Worm (Caenorhabditis elegans): ENCODE measurements around the gene sre-48.

Gene sre-48

DNA sequence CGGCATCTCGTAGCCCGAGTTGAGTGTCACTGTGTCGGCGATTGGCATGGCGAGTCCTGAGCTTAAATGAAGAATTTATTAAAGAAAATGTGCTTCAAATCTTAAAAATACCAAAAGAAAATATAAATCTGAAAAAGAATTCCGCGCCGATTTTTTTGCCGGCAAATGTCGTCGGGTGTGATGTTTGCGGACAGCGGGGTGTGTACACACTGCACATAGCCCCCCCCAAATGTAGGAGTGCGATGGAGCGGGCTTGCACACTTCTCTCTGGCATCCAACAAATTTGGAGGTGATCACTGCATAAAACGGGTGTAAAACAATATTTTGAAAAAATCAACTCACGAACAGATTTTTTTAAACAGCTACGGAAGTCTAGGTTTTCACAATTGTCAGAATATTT is 3.5 kb downstream of the sre-48 start, which contains the start of gene Y39G8B.2 (continued):
- TF ChIP-seq spr-1 (tag; optimal IDR thresholded peaks at IDR 0.05): no peak
- TF ChIP-seq mes-2 (tag; optimal IDR thresholded peaks at IDR 0.05; ENCODE audit: poor library complexity, severe bottlenecking): peak; percentile 90
- no peak for TF ChIP-seq lin-38 (GFP tag; IDR thresholded peaks at IDR 0.05)
- TF ChIP-seq aha-1 (tag): peak; percentile 98
- TF ChIP-seq ceh-82 (tag; optimal IDR thresholded peaks at IDR 0.05): no peak
- no peak for TF ChIP-seq egl-43 (GFP tag; IDR thresholded peaks at IDR 0.05)
- no peak for TF ChIP-seq pqm-1 (tag; optimal IDR thresholded peaks at IDR 0.05)
- peak; percentile 73; the same call in 1 of the 2 replicates for TF ChIP-seq ceh-20 (GFP tag; IDR thresholded peaks at IDR 0.05)
- TF ChIP-seq jun-1 (tag; optimal IDR thresholded peaks at IDR 0.05): peak; percentile 66
- TF ChIP-seq mdl-1 (tag; optimal IDR thresholded peaks at IDR 0.05): peak in 1 of 2 experiments; percentile 54
- TF ChIP-seq lin-39 (tag; optimal IDR thresholded peaks at IDR 0.05): no peak
- TF ChIP-seq daf-12 (tag; optimal IDR thresholded peaks at IDR 0.05): no peak
- TF ChIP-seq mdt-29 (GFP tag; IDR thresholded peaks at IDR 0.05): no peak
- TF ChIP-seq saeg-2 (GFP tag; IDR thresholded peaks at IDR 0.05): no peak
- TF ChIP-seq spr-3 (GFP tag; optimal IDR thresholded peaks at IDR 0.05): no peak
- no peak for TF ChIP-seq zip-2 (tag; optimal IDR thresholded peaks at IDR 0.05)
- TF ChIP-seq nhr-111 (GFP tag; optimal IDR thresholded peaks at IDR 0.05): no peak
- no peak for TF ChIP-seq lim-7 (GFP tag; IDR thresholded peaks at IDR 0.05)
- no peak for TF ChIP-seq pha-4 (GFP tag; IDR thresholded peaks at IDR 0.05)
- peak; percentile 4 for TF ChIP-seq pha-4 (tag; optimal IDR thresholded peaks at IDR 0.05)
- peak; percentile 51; the same call in 1 of the 2 replicates for TF ChIP-seq snpc-1.2 (GFP tag; IDR thresholded peaks at IDR 0.05)
- TF ChIP-seq lin-13 (GFP tag; optimal IDR thresholded peaks at IDR 0.05): peak; percentile 86
- no peak for TF ChIP-seq attf-4 (tag; optimal IDR thresholded peaks at IDR 0.05)
- no peak for TF ChIP-seq nhr-10 (tag; optimal IDR thresholded peaks at IDR 0.05)
- TF ChIP-seq ceh-32 (tag; optimal IDR thresholded peaks at IDR 0.05; ENCODE audit: poor library complexity): no peak
- TF ChIP-seq D1046.2 (GFP tag; IDR thresholded peaks at IDR 0.05): 0 out of 2 replicates have a peak, but pooled peaks have one; percentile 40
- peak; percentile 59 for TF ChIP-seq fkh-10 (GFP tag; optimal IDR thresholded peaks at IDR 0.05)
- peak; percentile 14 for TF ChIP-seq zfp-2 (tag; optimal IDR thresholded peaks at IDR 0.05)
- no peak for TF ChIP-seq daf-8 (GFP tag; IDR thresholded peaks at IDR 0.05)
- TF ChIP-seq unc-130 (GFP tag; optimal IDR thresholded peaks at IDR 0.05): no peak
- TF ChIP-seq ztf-11 (tag; optimal IDR thresholded peaks at IDR 0.05): no peak
- peak; percentile 89 for TF ChIP-seq dve-1 (tag; optimal IDR thresholded peaks at IDR 0.05; ENCODE audit: insufficient read depth)
- no peak for TF ChIP-seq Y105C5A.15 (GFP tag; IDR thresholded peaks at IDR 0.05)
- TF ChIP-seq vab-7 (GFP tag; IDR thresholded peaks at IDR 0.05): no peak
- TF ChIP-seq daf-16 (GFP tag; optimal IDR thresholded peaks at IDR 0.05): no peak
- TF ChIP-seq daf-16 (tag; optimal IDR thresholded peaks at IDR 0.05): peak; percentile 71
- peak; percentile 66 for TF ChIP-seq nhr-25 (tag; optimal IDR thresholded peaks at IDR 0.05; ENCODE audit: borderline replicate concordance, insufficient read depth)
- TF ChIP-seq ama-1 (optimal IDR thresholded peaks at IDR 0.05): no peak
- no peak for TF ChIP-seq ZK337.2 (GFP tag; IDR thresholded peaks at IDR 0.05)
- TF ChIP-seq daf-19 (GFP tag; conservative IDR thresholded peaks at IDR 0.05): no peak
- TF ChIP-seq php-3 (GFP tag; IDR thresholded peaks at IDR 0.05): no peak
- TF ChIP-seq nhr-76 (tag; optimal IDR thresholded peaks at IDR 0.05): no peak
- TF ChIP-seq ceh-44 (GFP tag; IDR thresholded peaks at IDR 0.05): no peak
- no peak for TF ChIP-seq Y48G9A.11 (GFP tag; IDR thresholded peaks at IDR 0.05)
- no peak for TF ChIP-seq tag-97 (GFP tag; IDR thresholded peaks at IDR 0.05)
- TF ChIP-seq dpl-1 (GFP tag; optimal IDR thresholded peaks at IDR 0.05): peak; percentile 85
- TF ChIP-seq ztf-7 (tag; optimal IDR thresholded peaks at IDR 0.05): no peak
- TF ChIP-seq cey-2 (tag; optimal IDR thresholded peaks at IDR 0.05; ENCODE audit: borderline replicate concordance, insufficient read depth): no peak
- no peak for TF ChIP-seq madf-5 (GFP tag; IDR thresholded peaks at IDR 0.05)
- peak; percentile 88 for TF ChIP-seq nhr-42 (GFP tag; IDR thresholded peaks at IDR 0.05)
- TF ChIP-seq dmd-9 (GFP tag; IDR thresholded peaks at IDR 0.05): no peak; the same call in 1 of the 2 replicates
- peak; percentile 72 for TF ChIP-seq dmd-6 (GFP tag; IDR thresholded peaks at IDR 0.05)
